Fruit fly (Drosophila melanogaster) whole organism, pupa: ENCODE data around the gene Tmx3.

ENCODE experiments used
- CG10348 ChIP-seq: fragments of 200-800 bp; sonication (Bioruptor generic); IDR thresholded peaks from 2 replicates; pipeline ENCODE4 v1.3.6; 2022; ENCODE audit warnings: missing biosample characterization, missing genetic modification characterization
- CG12605 ChIP-seq: fragments of 200-800 bp; sonication (Bioruptor generic); IDR thresholded peaks from 2 replicates; pipeline ENCODE4 v1.3.6; 2022; ENCODE audit warnings: missing biosample characterization, missing genetic modification characterization
- CG13204 ChIP-seq: fragments of 200-800 bp; sonication (Bioruptor generic); optimal IDR thresholded peaks from 2 replicates; lab custom pipeline; 2018; ENCODE audit warnings: missing biosample characterization, mild to moderate bottlenecking, missing genetic modification characterization, moderate library complexity
- CG14655 ChIP-seq: fragments of 200-800 bp; sonication (Bioruptor generic); optimal IDR thresholded peaks from 3 replicates; lab custom pipeline; 2017; ENCODE audit warnings: mild to moderate bottlenecking, missing biosample characterization, missing genetic modification reagents, missing genetic modification characterization
- CG15710 ChIP-seq: fragments of 200-800 bp; sonication (Bioruptor generic); optimal IDR thresholded peaks from 2 replicates; lab custom pipeline; 2018; ENCODE audit warnings: missing biosample characterization, mild to moderate bottlenecking, missing genetic modification characterization, moderate library complexity
- CG17806 ChIP-seq: fragments of 200-800 bp; sonication (Bioruptor generic); optimal IDR thresholded peaks from 2 replicates; lab custom pipeline; 2018; ENCODE audit warnings: missing biosample characterization, mild to moderate bottlenecking, missing genetic modification characterization, moderate library complexity
- CG32121 ChIP-seq: fragments of 200-800 bp; sonication (Bioruptor generic); IDR thresholded peaks from 2 replicates; pipeline ENCODE4 v1.3.6; 2022; ENCODE audit warnings: missing biosample characterization, missing genetic modification characterization
- CG34367 ChIP-seq: fragments of 200-800 bp; sonication (Bioruptor generic); optimal IDR thresholded peaks from 2 replicates; lab custom pipeline; 2018; ENCODE audit warnings: missing biosample characterization, mild to moderate bottlenecking, missing genetic modification characterization
- CG4496 ChIP-seq: fragments of 200-800 bp; sonication (Bioruptor generic); IDR thresholded peaks from 3 replicates; pipeline ENCODE4 v1.3.6; 2022; ENCODE audit warnings: missing biosample characterization, missing genetic modification characterization
- CG8159 ChIP-seq: fragments of 200-800 bp; sonication (Bioruptor generic); optimal IDR thresholded peaks from 3 replicates; lab custom pipeline; 2018; ENCODE audit warnings: missing biosample characterization, mild to moderate bottlenecking, missing genetic modification characterization, moderate library complexity
- CG8301 ChIP-seq: fragments of 200-800 bp; sonication (Bioruptor generic); optimal IDR thresholded peaks from 2 replicates; lab custom pipeline; 2018; ENCODE audit warnings: missing biosample characterization, mild to moderate bottlenecking, missing genetic modification characterization
- CG9948 ChIP-seq: fragments of 200-800 bp; sonication (Bioruptor generic); optimal IDR thresholded peaks from 2 replicates; lab custom pipeline; 2018; ENCODE audit warnings: missing biosample characterization, mild to moderate bottlenecking, missing genetic modification characterization, moderate library complexity
- D1 ChIP-seq: fragments of 200-800 bp; sonication (Bioruptor generic); optimal IDR thresholded peaks from 2 replicates; lab custom pipeline; 2018; ENCODE audit warnings: missing biosample characterization, mild to moderate bottlenecking, missing genetic modification characterization, moderate library complexity
- EcR ChIP-seq: fragments of 200-800 bp; sonication (Bioruptor generic); optimal IDR thresholded peaks from 3 replicates; lab custom pipeline; 2019; ENCODE audit warnings: missing biosample characterization, missing genetic modification characterization, mild to moderate bottlenecking, moderate library complexity, missing genetic modification reagents
- Ets98B ChIP-seq: fragments of 200-800 bp; sonication (Bioruptor generic); IDR thresholded peaks from 2 replicates; pipeline ENCODE4 v1.3.6; 2022; ENCODE audit warnings: missing biosample characterization, missing genetic modification characterization
- Pif1A ChIP-seq: fragments of 200-800 bp; sonication (Bioruptor generic); optimal IDR thresholded peaks from 3 replicates; lab custom pipeline; 2016; ENCODE audit warnings: missing biosample characterization, missing genetic modification characterization
- Pif1B ChIP-seq: fragments of 200-800 bp; sonication (Bioruptor generic); optimal IDR thresholded peaks from 3 replicates; lab custom pipeline; 2016; ENCODE audit warnings: missing biosample characterization, missing genetic modification characterization
- Snoo ChIP-seq: fragments of 200-800 bp; sonication (Bioruptor generic); optimal IDR thresholded peaks from 3 replicates; lab custom pipeline; 2017; ENCODE audit warnings: missing biosample characterization, mild to moderate bottlenecking, missing genetic modification characterization, inconsistent platforms
- fd96Ca ChIP-seq: fragments of 200-800 bp; sonication (Bioruptor generic); IDR thresholded peaks from 3 replicates; pipeline ENCODE4 v1.3.6; 2022; ENCODE audit warnings: missing biosample characterization, missing genetic modification characterization
- gl ChIP-seq: fragments of 200-800 bp; sonication (Bioruptor generic); optimal IDR thresholded peaks from 2 replicates; lab custom pipeline; 2018; ENCODE audit warnings: missing biosample characterization, mild to moderate bottlenecking, missing genetic modification characterization
- rn ChIP-seq: fragments of 200-800 bp; sonication (Bioruptor generic); IDR thresholded peaks from 2 replicates; pipeline ENCODE4 v1.3.6; 2022; ENCODE audit warnings: missing biosample characterization, missing genetic modification characterization

The Tmx3 gene

dm6 chr3L:16195476-16195958, 33.4 kb upstream of the Tmx3 start:
- TF ChIP-seq CG10348 (GFP tag; lab: Robert Waterston, UW): no peak
- TF ChIP-seq CG17806 (tag; lab: Kevin White, UChicago): no peak
- TF ChIP-seq Ets98B (GFP tag; lab: Robert Waterston, UW): peak; percentile 15; the same call in 1 of the 2 replicates
- TF ChIP-seq Snoo (tag; lab: Kevin White, UChicago): peak; percentile 96
- TF ChIP-seq gl: peak; percentile 13
- TF ChIP-seq fd96Ca (GFP tag; lab: Robert Waterston, UW): peak; percentile 30; the same call in 1 of the 3 replicates
- TF ChIP-seq CG13204 (GFP tag; lab: Kevin White, UChicago): peak; percentile 60
- TF ChIP-seq CG32121 (GFP tag; lab: Robert Waterston, UW): no peak
- peak; percentile 99 for TF ChIP-seq EcR (GFP tag; lab: Kevin White, UChicago)
- peak; percentile 69; the same call in 2 of the 3 replicates for TF ChIP-seq CG4496
- TF ChIP-seq Pif1B (GFP tag; lab: Kevin White, UChicago): peak; percentile 47
- peak; percentile 68 for TF ChIP-seq Pif1A (GFP tag; lab: Kevin White, UChicago)
- TF ChIP-seq CG15710 (tag; lab: Kevin White, UChicago): no peak
- no peak for TF ChIP-seq D1 (tag; lab: Kevin White, UChicago)
- TF ChIP-seq CG12605 (GFP tag; lab: Robert Waterston, UW): no peak
- TF ChIP-seq CG8159 (tag; lab: Kevin White, UChicago): peak; percentile 27

dm6 chr3L:16196588-16197183, 32.2 kb upstream of the Tmx3 start:
- TF ChIP-seq CG8159 (tag; lab: Kevin White, UChicago) (no peak), Snoo (tag; lab: Kevin White, UChicago) (peak; percentile 42), EcR (GFP tag; lab: Kevin White, UChicago) (peak; percentile 94), CG13204 (GFP tag; lab: Kevin White, UChicago) (peak; percentile 50), CG4496 (0 out of 3 replicates have a peak, but pooled peaks have one; percentile 11)

dm6 chr3L:16197450-16197918, 31.4 kb upstream of the Tmx3 start, which contains the start of gene CG33687:
Gene CG33687, plus strand, starts transcription at chr3L:16197868.
- TF ChIP-seq CG15710 (tag; lab: Kevin White, UChicago) (no peak), gl (no peak), CG34367 (tag; lab: Kevin White, UChicago) (no peak)

- TF ChIP-seq rn (GFP tag; lab: Robert Waterston, UW) (no peak), CG9948 (tag; lab: Kevin White, UChicago) (no peak), CG34367 (tag; lab: Kevin White, UChicago) (no peak), gl (no peak), fd96Ca (GFP tag; lab: Robert Waterston, UW) (no peak), CG4496 (no peak), CG32121 (GFP tag; lab: Robert Waterston, UW) (no peak), CG17806 (tag; lab: Kevin White, UChicago) (no peak), Pif1B (GFP tag; lab: Kevin White, UChicago) (no peak), CG8301 (tag; lab: Kevin White, UChicago) (no peak), CG10348 (GFP tag; lab: Robert Waterston, UW) (no peak), EcR (GFP tag; lab: Kevin White, UChicago) (no peak), CG13204 (GFP tag; lab: Kevin White, UChicago) (no peak), CG8159 (tag; lab: Kevin White, UChicago) (no peak), Ets98B (GFP tag; lab: Robert Waterston, UW) (no peak), CG14655 (GFP tag; lab: Kevin White, UChicago) (no peak)
Observed at dm6 chr3L:16198920-16199319, 30.0 kb upstream of the Tmx3 start, which contains the start of gene CG33688. Gene CG33688, plus strand, starts transcription at chr3L:16199220.

dm6 chr3L:16199929-16200328, 29.0 kb upstream of the Tmx3 start, which contains the start of gene CG33689:
Gene CG33689, plus strand, starts transcription at chr3L:16200229.
- TF ChIP-seq CG13204 (GFP tag; lab: Kevin White, UChicago) (no peak), CG10348 (GFP tag; lab: Robert Waterston, UW) (no peak), EcR (GFP tag; lab: Kevin White, UChicago) (no peak), CG15710 (tag; lab: Kevin White, UChicago) (no peak), Pif1A (GFP tag; lab: Kevin White, UChicago) (no peak), Ets98B (GFP tag; lab: Robert Waterston, UW) (no peak), rn (GFP tag; lab: Robert Waterston, UW) (no peak), CG4496 (no peak), CG9948 (tag; lab: Kevin White, UChicago) (no peak), gl (no peak)

- no peak for TF ChIP-seq CG8159 (tag; lab: Kevin White, UChicago)
Observed at dm6 chr3L:16201028-16201427, 27.9 kb upstream of the Tmx3 start, which contains the start of gene dls. Gene dls, plus strand, starts transcription at chr3L:16201328.
